Worm (Caenorhabditis elegans): ENCODE results near the gene F43E2.11.

Gene F43E2.11

DNA sequence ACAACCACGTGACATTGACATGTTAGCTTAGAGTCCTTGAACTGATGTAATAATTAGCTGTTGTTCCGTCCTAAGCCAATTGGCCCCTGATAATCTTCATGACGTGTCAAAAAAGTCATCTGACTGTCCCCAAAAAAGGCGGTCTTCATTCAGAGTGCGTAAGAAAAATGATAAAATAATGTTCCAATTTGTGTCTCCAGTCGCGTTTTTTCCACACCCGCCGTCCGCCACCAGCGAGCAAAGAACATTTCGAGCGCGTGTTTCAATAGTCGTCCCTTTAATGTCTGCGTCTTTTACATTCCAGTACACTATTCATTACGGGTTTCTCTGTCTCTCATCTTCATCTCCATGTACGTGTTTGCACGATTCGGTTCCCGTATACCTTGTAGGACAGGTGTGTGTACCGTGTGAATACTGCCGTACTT is 32.6 kb downstream of the F43E2.11 start (continued):
- peak; percentile 46 to 78 for TF ChIP-seq lsy-2 (tag; optimal IDR thresholded peaks at IDR 0.05)
- TF ChIP-seq egl-27 (tag; optimal IDR thresholded peaks at IDR 0.05): peak; percentile 53 to 59
- peak; percentile 31 to 80 for TF ChIP-seq lin-35 (GFP tag; optimal IDR thresholded peaks at IDR 0.05)
- TF ChIP-seq tbx-2 (tag; optimal IDR thresholded peaks at IDR 0.05): peak; percentile 78
- peak; percentile 45 for TF ChIP-seq nhr-237 (tag; optimal IDR thresholded peaks at IDR 0.05)
- TF ChIP-seq lin-39 (tag; optimal IDR thresholded peaks at IDR 0.05): no peak
- TF ChIP-seq fkh-4 (tag; optimal IDR thresholded peaks at IDR 0.05; ENCODE audit: borderline replicate concordance): peak; percentile 47
- TF ChIP-seq mdl-1 (tag; optimal IDR thresholded peaks at IDR 0.05): peak in 1 of 2 experiments; percentile 94
- peak; percentile 15 for TF ChIP-seq fos-1 (tag; optimal IDR thresholded peaks at IDR 0.05)
- no peak for TF ChIP-seq nhr-12 (tag; optimal IDR thresholded peaks at IDR 0.05)
- peak; percentile 72 for TF ChIP-seq grh-1 (GFP tag; IDR thresholded peaks at IDR 0.05)

DNA sequence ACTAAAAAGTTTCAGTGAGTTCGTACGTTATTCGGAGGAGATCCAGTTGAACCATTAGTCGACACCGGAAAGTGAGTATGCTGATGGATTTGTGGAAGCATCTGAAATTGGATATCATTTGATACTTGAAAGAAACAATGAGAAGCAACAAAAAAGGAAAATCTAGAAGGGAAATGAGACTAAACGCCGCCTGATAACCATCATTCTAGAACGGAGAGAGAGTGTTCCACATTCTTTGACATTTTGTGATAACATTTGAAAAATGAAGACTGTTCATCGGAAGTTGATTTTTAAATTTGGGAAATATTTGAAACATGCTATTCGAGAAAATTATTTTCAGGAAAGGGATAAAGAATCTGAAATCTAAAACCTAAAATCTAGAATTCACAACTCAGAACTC is 38.9 kb downstream of the F43E2.11 start, which contains the start of gene npax-1:
Gene npax-1, minus strand, starts transcription at position 101 of the 400 bp plus-strand sequence.
- TF ChIP-seq nhr-20 (tag; optimal IDR thresholded peaks at IDR 0.05): no peak
- TF ChIP-seq efl-3 (GFP tag; optimal IDR thresholded peaks at IDR 0.05): no peak
- no peak for TF ChIP-seq irx-1 (tag; optimal IDR thresholded peaks at IDR 0.05)
- TF ChIP-seq unc-98 (GFP tag; IDR thresholded peaks at IDR 0.05): no peak
- no peak for TF ChIP-seq Y116A8C.19 (tag; optimal IDR thresholded peaks at IDR 0.05; ENCODE audit: borderline replicate concordance)
- no peak for TF ChIP-seq nhr-47 (tag; optimal IDR thresholded peaks at IDR 0.05)
- no peak for TF ChIP-seq nhr-71 (tag; optimal IDR thresholded peaks at IDR 0.05)
- TF ChIP-seq ceh-90 (tag; optimal IDR thresholded peaks at IDR 0.05): no peak
- TF ChIP-seq ceh-82 (tag; optimal IDR thresholded peaks at IDR 0.05): no peak
- no peak for TF ChIP-seq xbp-1 (tag; optimal IDR thresholded peaks at IDR 0.05)
- no peak for TF ChIP-seq lin-35 (GFP tag; optimal IDR thresholded peaks at IDR 0.05)
- TF ChIP-seq C34B4.2 (tag; optimal IDR thresholded peaks at IDR 0.05): no peak
- TF ChIP-seq lin-13 (GFP tag; optimal IDR thresholded peaks at IDR 0.05): no peak
- TF ChIP-seq fkh-10 (GFP tag; optimal IDR thresholded peaks at IDR 0.05): no peak
- TF ChIP-seq egl-27 (tag; optimal IDR thresholded peaks at IDR 0.05): no peak
- TF ChIP-seq F16B12.6 (tag; optimal IDR thresholded peaks at IDR 0.05): no peak
- no peak for TF ChIP-seq skn-1 (tag; optimal IDR thresholded peaks at IDR 0.05)
- TF ChIP-seq lin-15B (tag; optimal IDR thresholded peaks at IDR 0.05): no peak
- TF ChIP-seq egl-13 (tag; optimal IDR thresholded peaks at IDR 0.05): no peak
- no peak for TF ChIP-seq nhr-11 (tag; optimal IDR thresholded peaks at IDR 0.05)

DNA sequence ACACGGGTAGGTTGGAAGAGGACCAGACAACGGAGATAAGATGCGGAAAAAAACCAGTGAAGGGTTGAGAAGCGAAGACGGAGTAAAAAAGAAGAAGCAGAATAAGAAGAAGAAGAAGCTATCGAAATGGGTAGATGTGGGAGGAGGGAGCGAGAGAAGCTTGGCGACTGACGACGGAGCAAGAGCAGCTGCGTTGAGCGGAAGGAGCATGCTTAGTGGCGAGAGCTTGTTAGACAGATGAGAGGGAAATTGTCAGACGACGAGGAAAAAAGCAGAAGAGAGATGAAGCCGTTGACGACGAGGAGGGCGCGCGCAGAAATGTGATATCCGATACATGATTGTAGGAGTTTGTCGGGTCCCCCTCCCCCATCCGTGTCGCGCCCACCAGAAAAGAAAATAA is 43.1 kb downstream of the F43E2.11 start:
- TF ChIP-seq dsc-1 (tag; optimal IDR thresholded peaks at IDR 0.05) (peak; percentile 38), efl-1 (optimal IDR thresholded peaks at IDR 0.05) (peak; percentile 27 to 30), efl-1 (GFP tag; optimal IDR thresholded peaks at IDR 0.05 in 1 of 2) (no peak), unc-30 (tag; optimal IDR thresholded peaks at IDR 0.05) (no peak), alr-1 (tag; optimal IDR thresholded peaks at IDR 0.05; ENCODE audit: borderline replicate concordance) (no peak), lin-15B (tag; optimal IDR thresholded peaks at IDR 0.05) (no peak), ceh-63 (GFP tag; optimal IDR thresholded peaks at IDR 0.05) (no peak), irx-1 (tag; optimal IDR thresholded peaks at IDR 0.05) (peak; percentile 67), C04F5.9 (tag; optimal IDR thresholded peaks at IDR 0.05) (no peak), nhr-12 (tag; optimal IDR thresholded peaks at IDR 0.05) (no peak), nhr-11 (tag; optimal IDR thresholded peaks at IDR 0.05) (no peak), F16B12.6 (tag; optimal IDR thresholded peaks at IDR 0.05) (no peak), lin-13 (GFP tag; optimal IDR thresholded peaks at IDR 0.05) (no peak), snpc-4 (tag; optimal IDR thresholded peaks at IDR 0.05) (no peak), xbp-1 (tag; optimal IDR thresholded peaks at IDR 0.05) (peak; percentile 43), Y116A8C.19 (tag; optimal IDR thresholded peaks at IDR 0.05; ENCODE audit: borderline replicate concordance) (no peak), ama-1 (optimal IDR thresholded peaks at IDR 0.05) (no peak), ceh-88 (GFP tag; IDR thresholded peaks at IDR 0.05) (no peak), jun-1 (tag; optimal IDR thresholded peaks at IDR 0.05) (peak; percentile 16), lsy-2 (tag; optimal IDR thresholded peaks at IDR 0.05) (peak in 1 of 2 experiments; percentile 62), fkh-10 (GFP tag; optimal IDR thresholded peaks at IDR 0.05) (peak; percentile 59), snu-23 (GFP tag; optimal IDR thresholded peaks at IDR 0.05) (peak; percentile 47), aha-1 (tag; optimal IDR thresholded peaks at IDR 0.05) (no peak), ceh-90 (tag; optimal IDR thresholded peaks at IDR 0.05) (no peak), nhr-84 (tag; optimal IDR thresholded peaks at IDR 0.05) (no peak), nhr-76 (tag; optimal IDR thresholded peaks at IDR 0.05) (no peak), ceh-82 (tag; optimal IDR thresholded peaks at IDR 0.05) (peak; percentile 50 to 68 (median 57)), nhr-85 (tag) (no peak), lin-39 (tag; optimal IDR thresholded peaks at IDR 0.05) (no peak), lir-3 (tag; optimal IDR thresholded peaks at IDR 0.05; ENCODE audit: poor library complexity) (no peak), isw-1 (GFP tag; IDR thresholded peaks at IDR 0.05) (peak; percentile 50), sptf-1 (tag; optimal IDR thresholded peaks at IDR 0.05) (no peak), egl-27 (tag; optimal IDR thresholded peaks at IDR 0.05) (peak in 1 of 2 experiments; percentile 3), lin-35 (GFP tag; optimal IDR thresholded peaks at IDR 0.05) (peak in 1 of 2 experiments; percentile 10)
